Fruit fly (Drosophila melanogaster) whole organism, embryonic: Measurements from ENCODE around the gene CG31883.

Experiments
- Antp ChIP-seq: fragments of 200-800 bp; sonication (Bioruptor generic); optimal IDR thresholded peaks from 3 replicates; lab custom pipeline; 2016; ENCODE audit warnings: missing biosample characterization, missing genetic modification characterization
- Atf-2 ChIP-seq: fragments of 200-800 bp; sonication (Bioruptor generic); optimal IDR thresholded peaks from 2 replicates; lab custom pipeline; 2016; ENCODE audit warnings: missing biosample characterization, missing genetic modification characterization
- Atf6 ChIP-seq: fragments of 200-800 bp; sonication (Bioruptor generic); IDR thresholded peaks from 2 replicates; pipeline ENCODE4 v1.3.6; 2022; ENCODE audit warnings: missing biosample characterization, missing genetic modification characterization
- B-H2 ChIP-seq: fragments of 200-800 bp; sonication (Bioruptor generic); optimal IDR thresholded peaks from 2 replicates; lab custom pipeline; 2018; ENCODE audit warnings: missing biosample characterization, mild to moderate bottlenecking, missing genetic modification characterization
- CG10543 ChIP-seq: fragments of 200-800 bp; sonication (Bioruptor generic); optimal IDR thresholded peaks from 3 replicates; lab custom pipeline; 2017; ENCODE audit warnings: missing biosample characterization, mild to moderate bottlenecking, missing genetic modification characterization, moderate library complexity
- CG11560 ChIP-seq: fragments of 200-800 bp; sonication (Bioruptor generic); IDR thresholded peaks from 3 replicates; pipeline ENCODE4 v1.3.6; 2022; ENCODE audit warnings: missing biosample characterization, missing genetic modification characterization
- CG11696 ChIP-seq: fragments of 200-800 bp; sonication (Bioruptor generic); IDR thresholded peaks from 2 replicates; pipeline ENCODE4 v1.3.6; 2022; ENCODE audit warnings: missing biosample characterization, missing genetic modification characterization
- CG12155 ChIP-seq: fragments of 200-800 bp; sonication (Bioruptor generic); optimal IDR thresholded peaks from 3 replicates; lab custom pipeline; 2016; ENCODE audit warnings: missing biosample characterization, missing genetic modification characterization
- CG12744 ChIP-seq: fragments of 200-800 bp; sonication (Bioruptor generic); optimal IDR thresholded peaks from 2 replicates; lab custom pipeline; 2016; ENCODE audit warnings: missing biosample characterization, missing genetic modification characterization
- CG13894 ChIP-seq: fragments of 200-800 bp; sonication (Bioruptor generic); optimal IDR thresholded peaks from 3 replicates; lab custom pipeline; 2018; ENCODE audit warnings: missing biosample characterization, mild to moderate bottlenecking, missing genetic modification characterization, moderate library complexity
- CG30403 ChIP-seq: fragments of 200-800 bp; sonication (Bioruptor generic); optimal IDR thresholded peaks from 3 replicates; lab custom pipeline; 2016; ENCODE audit warnings: missing biosample characterization, missing genetic modification characterization
- CG32532 ChIP-seq: fragments of 200-800 bp; sonication (Bioruptor generic); IDR thresholded peaks from 2 replicates; pipeline ENCODE4 v1.3.6; 2022; ENCODE audit warnings: missing biosample characterization, missing genetic modification characterization
- CG4617 ChIP-seq: fragments of 200-800 bp; sonication (Bioruptor generic); optimal IDR thresholded peaks from 3 replicates; lab custom pipeline; 2016; ENCODE audit warnings: missing biosample characterization, missing genetic modification characterization, borderline replicate concordance
- CG7271 ChIP-seq: fragments of 200-800 bp; sonication (Bioruptor generic); optimal IDR thresholded peaks from 2 replicates; lab custom pipeline; 2018; ENCODE audit warnings: missing biosample characterization, mild to moderate bottlenecking, missing genetic modification characterization, moderate library complexity
- CG7357 ChIP-seq: fragments of 200-800 bp; sonication (Bioruptor generic); IDR thresholded peaks from 3 replicates; pipeline ENCODE4 v1.3.6; 2022; ENCODE audit warnings: missing biosample characterization, missing genetic modification characterization
- CG8089 ChIP-seq: fragments of 200-800 bp; sonication (Bioruptor generic); optimal IDR thresholded peaks from 3 replicates; lab custom pipeline; 2016; ENCODE audit warnings: missing biosample characterization, missing genetic modification characterization
- CG9727 ChIP-seq: fragments of 200-800 bp; sonication (Bioruptor generic); optimal IDR thresholded peaks from 3 replicates; lab custom pipeline; 2017; ENCODE audit warnings: missing biosample characterization, mild to moderate bottlenecking, missing genetic modification characterization
- Camta ChIP-seq: fragments of 200-800 bp; sonication (Bioruptor generic); optimal IDR thresholded peaks from 2 replicates; lab custom pipeline; 2016; ENCODE audit warnings: missing biosample characterization, missing genetic modification characterization
- Dad ChIP-seq: fragments of 200-800 bp; sonication (Bioruptor generic); optimal IDR thresholded peaks from 3 replicates; lab custom pipeline; 2016; ENCODE audit warnings: missing biosample characterization, missing genetic modification characterization
- Dip3 ChIP-seq: fragments of 200-800 bp; sonication (Bioruptor generic); optimal IDR thresholded peaks from 3 replicates; lab custom pipeline; 2016; ENCODE audit warnings: missing biosample characterization, missing genetic modification characterization
- Eip74EF ChIP-seq, 2 experiments: fragments of 200-800 bp in 1 of 2; fragments of >200 bp in 1 of 2; sonication (Bioruptor generic) in 1 of 2; optimal IDR thresholded peaks; 2 replicates each; lab custom pipeline; 2017 to 2019; ENCODE audit warnings: missing biosample characterization in 2 of 2, missing genetic modification characterization in 2 of 2, mild to moderate bottlenecking in 1 of 2, moderate library complexity in 1 of 2
- Elba2 ChIP-seq: fragments of 200-800 bp; sonication (Bioruptor generic); optimal IDR thresholded peaks from 3 replicates; lab custom pipeline; 2016; ENCODE audit warnings: missing biosample characterization, missing genetic modification characterization
- Fer1 ChIP-seq: fragments of 200-800 bp; sonication (Bioruptor generic); optimal IDR thresholded peaks from 2 replicates; lab custom pipeline; 2017; ENCODE audit warnings: missing biosample characterization, mild to moderate bottlenecking, missing genetic modification characterization
- HLH3B ChIP-seq: fragments of 200-800 bp; sonication (Bioruptor generic); IDR thresholded peaks from 2 replicates; pipeline ENCODE4 v1.3.6; 2022; ENCODE audit warnings: missing biosample characterization, missing genetic modification characterization
- Hr39 ChIP-seq: fragments of >200 bp; optimal IDR thresholded peaks from 2 replicates; lab custom pipeline; 2017
- Hr78 ChIP-seq, 2 experiments: fragments of 200-800 bp in 1 of 2; fragments of >200 bp in 1 of 2; sonication (Bioruptor generic) in 1 of 2; optimal IDR thresholded peaks; 2 replicates each; lab custom pipeline; 2017 to 2019; ENCODE audit warnings: missing biosample characterization in 2 of 2, missing genetic modification characterization in 2 of 2, mild to moderate bottlenecking in 1 of 2, moderate library complexity in 1 of 2
- Med ChIP-seq: fragments of 200-800 bp; sonication (Bioruptor generic); peaks from one replicate; lab custom pipeline; 2016; ENCODE audit warnings: missing biosample characterization, missing genetic modification characterization, mild to moderate bottlenecking, inconsistent platforms, moderate library complexity
- Meics ChIP-seq: fragments of 200-800 bp; sonication (Bioruptor generic); optimal IDR thresholded peaks from 2 replicates; lab custom pipeline; 2017; ENCODE audit warnings: missing biosample characterization, mild to moderate bottlenecking, missing genetic modification characterization
- Opbp ChIP-seq: fragments of 200-800 bp; sonication (Bioruptor generic); IDR thresholded peaks from 3 replicates; pipeline ENCODE4 v1.3.6; 2022; ENCODE audit warnings: missing biosample characterization, missing genetic modification characterization; ENCODE audit not compliant: partially characterized antibody
- Rfx ChIP-seq: fragments of 200-800 bp; sonication (Bioruptor generic); IDR thresholded peaks from 2 replicates; pipeline ENCODE4 v1.3.6; 2022; ENCODE audit warnings: missing biosample characterization, missing genetic modification characterization
- Sry-β ChIP-seq: fragments of 200-800 bp; sonication (Bioruptor generic); optimal IDR thresholded peaks from 2 replicates; lab custom pipeline; 2018; ENCODE audit warnings: missing biosample characterization, mild to moderate bottlenecking, missing genetic modification characterization, moderate library complexity
- YL-1 ChIP-seq: fragments of 200-800 bp; sonication (Bioruptor generic); optimal IDR thresholded peaks from 3 replicates; lab custom pipeline; 2017; ENCODE audit warnings: missing biosample characterization, mild to moderate bottlenecking, missing genetic modification characterization
- ci ChIP-seq: fragments of 200-800 bp; sonication (Bioruptor generic); IDR thresholded peaks from 3 replicates; pipeline ENCODE4 v1.3.6; 2022; ENCODE audit warnings: missing biosample characterization, missing genetic modification characterization
- crol ChIP-seq: fragments of 200-800 bp; sonication (Bioruptor generic); IDR thresholded peaks from 2 replicates; pipeline ENCODE4 v1.3.6; 2022; ENCODE audit warnings: missing biosample characterization, missing genetic modification characterization
- dati ChIP-seq: fragments of 200-800 bp; sonication (Bioruptor generic); IDR thresholded peaks from 2 replicates; pipeline ENCODE4 v1.3.6; 2022; ENCODE audit warnings: missing biosample characterization, missing genetic modification characterization
- dm ChIP-seq: fragments of 200-800 bp; sonication (Bioruptor generic); optimal IDR thresholded peaks from 3 replicates; lab custom pipeline; 2016; ENCODE audit warnings: missing biosample characterization, missing genetic modification characterization
- en ChIP-seq: fragments of 200-800 bp; sonication (Bioruptor generic); optimal IDR thresholded peaks from 2 replicates; lab custom pipeline; 2016; ENCODE audit warnings: missing biosample characterization, missing genetic modification characterization
- grn ChIP-seq: fragments of 200-800 bp; sonication (Bioruptor generic); optimal IDR thresholded peaks from 3 replicates; lab custom pipeline; 2017; ENCODE audit warnings: missing biosample characterization, missing genetic modification characterization
- jing ChIP-seq: fragments of 200-800 bp; sonication (Bioruptor generic); optimal IDR thresholded peaks from 2 replicates; lab custom pipeline; 2018; ENCODE audit warnings: missing biosample characterization, mild to moderate bottlenecking, missing genetic modification characterization
- kay ChIP-seq: fragments of 200-800 bp; sonication (Bioruptor generic); optimal IDR thresholded peaks from 2 replicates; lab custom pipeline; 2016; ENCODE audit warnings: missing biosample characterization, missing genetic modification characterization
- klu ChIP-seq: fragments of 200-800 bp; sonication (Bioruptor generic); IDR thresholded peaks from 2 replicates; pipeline ENCODE4 v1.3.6; 2022; ENCODE audit warnings: missing biosample characterization, missing genetic modification characterization
- lab ChIP-seq: fragments of 200-800 bp; sonication (Bioruptor generic); optimal IDR thresholded peaks from 3 replicates; lab custom pipeline; 2017; ENCODE audit warnings: missing biosample characterization, missing genetic modification characterization, mild to moderate bottlenecking, moderate library complexity, missing genetic modification reagents
- lbe ChIP-seq: fragments of 200-800 bp; sonication (Bioruptor generic); optimal IDR thresholded peaks from 2 replicates; lab custom pipeline; 2016; ENCODE audit warnings: missing biosample characterization, mild to moderate bottlenecking, missing genetic modification characterization
- mirr ChIP-seq: fragments of 200-800 bp; sonication (Bioruptor generic); optimal IDR thresholded peaks from 3 replicates; lab custom pipeline; 2018; ENCODE audit warnings: missing biosample characterization, mild to moderate bottlenecking, missing genetic modification characterization
- row ChIP-seq: fragments of 200-800 bp; sonication (Bioruptor generic); IDR thresholded peaks from 3 replicates; pipeline ENCODE4 v1.3.6; 2022; ENCODE audit warnings: missing biosample characterization, missing genetic modification characterization
- slou ChIP-seq: fragments of 200-800 bp; sonication (Bioruptor generic); optimal IDR thresholded peaks from 3 replicates; lab custom pipeline; 2016; ENCODE audit warnings: missing biosample characterization, missing genetic modification characterization
- tgo ChIP-seq: fragments of 200-800 bp; sonication (Bioruptor generic); IDR thresholded peaks from 3 replicates; pipeline ENCODE4 v1.3.6; 2022; ENCODE audit warnings: missing biosample characterization, missing genetic modification characterization
- zfh2 ChIP-seq: fragments of 200-800 bp; sonication (Bioruptor generic); optimal IDR thresholded peaks from 2 replicates; lab custom pipeline; 2016; ENCODE audit warnings: missing biosample characterization, missing genetic modification characterization

CG31883 gene

DNA sequence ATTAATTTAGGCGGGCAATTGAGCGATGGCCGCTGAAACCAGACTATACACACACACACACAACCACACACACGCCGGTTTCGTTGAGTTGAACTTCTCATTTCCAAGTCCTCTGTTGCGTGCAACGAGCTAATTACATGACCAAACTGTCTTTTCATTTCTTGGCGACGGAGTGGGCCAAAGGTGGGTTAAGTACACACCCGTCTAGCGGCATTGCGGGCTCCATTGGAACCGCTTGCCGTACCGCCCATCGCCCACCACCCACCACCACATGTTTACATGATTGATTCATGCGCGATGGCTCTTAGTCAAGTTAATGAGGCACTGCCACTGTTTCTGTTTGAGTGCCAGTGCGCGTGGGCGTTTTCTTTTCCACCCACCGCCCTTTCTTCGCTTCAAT lies 17.9 kb upstream of the CG31883 start (continued):
- TF ChIP-seq CG9727 (GFP tag; lab: Kevin White, UChicago) (no peak), crol (0 out of 2 replicates have a peak, but pooled peaks have one; percentile 25), CG7357 (GFP tag; lab: Robert Waterston, UW) (no peak), CG12155 (GFP tag; lab: Kevin White, UChicago) (no peak), kay (GFP tag; lab: Kevin White, UChicago) (no peak), dati (GFP tag; lab: Robert Waterston, UW) (no peak), CG13894 (no peak), Antp (GFP tag; lab: Kevin White, UChicago) (no peak), grn (GFP tag; lab: Kevin White, UChicago) (no peak), Hr78 (GFP tag; optimal IDR thresholded peaks at IDR 0.05; lab: Kevin White, UChicago) (peak in 1 of 2 experiments; percentile 9), CG11560 (tag; lab: Robert Waterston, UW) (no peak), en (GFP tag; lab: Kevin White, UChicago) (no peak), Rfx (GFP tag; lab: Robert Waterston, UW) (no peak), CG7271 (no peak), CG8089 (GFP tag; lab: Kevin White, UChicago) (no peak), Atf-2 (no peak), mirr (GFP tag; lab: Kevin White, UChicago) (no peak), CG30403 (GFP tag; lab: Kevin White, UChicago) (no peak), CG11696 (GFP tag; lab: Robert Waterston, UW) (no peak), tgo (GFP tag; lab: Robert Waterston, UW) (no peak), row (GFP tag; lab: Robert Waterston, UW) (no peak), zfh2 (GFP tag; lab: Kevin White, UChicago) (no peak), Dip3 (GFP tag; lab: Kevin White, UChicago) (no peak), Opbp (GFP tag; lab: Robert Waterston, UW) (no peak), Eip74EF (GFP tag; optimal IDR thresholded peaks at IDR 0.05; lab: Kevin White, UChicago) (no peak), Sry-β (no peak), Elba2 (GFP tag; lab: Kevin White, UChicago) (no peak), lbe (no peak), jing (no peak), Meics (GFP tag; lab: Kevin White, UChicago) (no peak), CG4617 (GFP tag; lab: Kevin White, UChicago) (no peak), dm (GFP tag; lab: Kevin White, UChicago) (no peak), CG10543 (GFP tag; lab: Kevin White, UChicago) (no peak), CG32532 (GFP tag; lab: Robert Waterston, UW) (0 out of 2 replicates have a peak, but pooled peaks have one; percentile 10), klu (no peak), Atf6 (GFP tag; lab: Robert Waterston, UW) (no peak), Camta (GFP tag; lab: Kevin White, UChicago) (no peak), CG12744 (GFP tag; lab: Kevin White, UChicago) (no peak), YL-1 (GFP tag; lab: Kevin White, UChicago) (no peak), Dad (GFP tag; lab: Kevin White, UChicago) (no peak), HLH3B (GFP tag; lab: Robert Waterston, UW) (no peak), lab (GFP tag; lab: Kevin White, UChicago) (peak; percentile 71), Fer1 (GFP tag; lab: Kevin White, UChicago) (no peak), Med (peak; percentile 77), ci (GFP tag; lab: Robert Waterston, UW) (no peak), B-H2 (GFP tag; lab: Kevin White, UChicago) (no peak), slou (no peak), Hr39 (lab: Kevin White, UChicago) (no peak)
- TF ChIP-seq, all 482 proteins: peak for 11
